Worm (Caenorhabditis elegans): Measurements from ENCODE around the gene rpl-43.

rpl-43 gene

ce11 chrII:14150031-14150430 is 5.1 kb upstream of the rpl-43 start, which contains the start of gene W03H9.1:
Gene W03H9.1 (minus strand): TSS chrII:14150131.
- TF ChIP-seq egl-5 (tag; optimal IDR thresholded peaks at IDR 0.05) (no peak), unc-62 (GFP tag; optimal IDR thresholded peaks at IDR 0.05) (no peak), daf-12 (tag; optimal IDR thresholded peaks at IDR 0.05) (no peak), ztf-4 (tag; optimal IDR thresholded peaks at IDR 0.05) (no peak), ama-1 (optimal IDR thresholded peaks at IDR 0.05) (no peak), tbx-2 (tag; optimal IDR thresholded peaks at IDR 0.05) (no peak), aly-2 (tag; optimal IDR thresholded peaks at IDR 0.05) (no peak), ceh-9 (tag; optimal IDR thresholded peaks at IDR 0.05) (no peak), eor-1 (tag; optimal IDR thresholded peaks at IDR 0.05) (no peak), snpc-4 (tag; optimal IDR thresholded peaks at IDR 0.05) (no peak), egl-27 (tag; optimal IDR thresholded peaks at IDR 0.05) (no peak), elt-3 (tag; optimal IDR thresholded peaks at IDR 0.05) (no peak), ztf-11 (tag; optimal IDR thresholded peaks at IDR 0.05) (no peak), lin-39 (tag; optimal IDR thresholded peaks at IDR 0.05) (no peak), R02D3.7 (tag; optimal IDR thresholded peaks at IDR 0.05) (no peak)

- TF ChIP-seq ceh-16 (tag; optimal IDR thresholded peaks at IDR 0.05) (no peak), mml-1 (tag; optimal IDR thresholded peaks at IDR 0.05) (no peak), elt-2 (tag; optimal IDR thresholded peaks at IDR 0.05) (no peak), jun-1 (tag; optimal IDR thresholded peaks at IDR 0.05) (no peak), nhr-23 (tag; optimal IDR thresholded peaks at IDR 0.05) (no peak)
Observed at ce11 chrII:14152274-14152673, 2.8 kb upstream of the rpl-43 start.

DNA sequence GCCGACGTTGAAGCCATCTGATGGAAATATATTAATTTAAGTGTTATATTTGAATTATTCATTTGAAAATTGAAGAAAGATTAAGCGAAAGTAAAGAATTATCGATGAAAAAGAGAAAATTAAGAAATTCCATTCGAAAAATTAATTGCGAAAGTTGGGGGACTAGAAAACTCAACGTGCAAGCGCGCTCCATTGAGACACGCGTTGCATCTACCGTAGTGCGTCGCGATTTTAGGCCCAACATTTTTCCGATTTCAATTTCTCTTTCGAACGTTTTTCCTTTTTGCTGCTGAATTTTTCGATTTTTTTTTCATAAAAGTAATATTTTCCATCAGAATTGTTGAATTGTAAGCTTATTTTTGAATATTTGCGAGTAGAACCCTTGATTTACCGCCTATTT is 737 bp upstream of the rpl-43 start, which contains the start of gene Y48B6A.1:
Gene Y48B6A.1, minus strand, starts transcription at position 17 of the 400 bp plus-strand sequence.
- TF ChIP-seq R02D3.7 (tag; optimal IDR thresholded peaks at IDR 0.05) (peak; percentile 82), tbx-2 (tag; optimal IDR thresholded peaks at IDR 0.05) (peak; percentile 55), ztf-11 (tag; optimal IDR thresholded peaks at IDR 0.05) (no peak), nhr-237 (tag; optimal IDR thresholded peaks at IDR 0.05) (no peak), egl-27 (tag; optimal IDR thresholded peaks at IDR 0.05) (no peak), jun-1 (tag; optimal IDR thresholded peaks at IDR 0.05) (peak; percentile 76), fos-1 (tag; optimal IDR thresholded peaks at IDR 0.05) (no peak), fkh-2 (tag; optimal IDR thresholded peaks at IDR 0.05) (no peak), ceh-16 (tag; optimal IDR thresholded peaks at IDR 0.05) (peak; percentile 15), lin-15B (tag; optimal IDR thresholded peaks at IDR 0.05) (peak; percentile 99), nhr-23 (tag; optimal IDR thresholded peaks at IDR 0.05) (peak; percentile 95), unc-62 (GFP tag; optimal IDR thresholded peaks at IDR 0.05) (no peak), eor-1 (tag; optimal IDR thresholded peaks at IDR 0.05) (no peak), unc-39 (tag; optimal IDR thresholded peaks at IDR 0.05) (no peak), aly-2 (tag; optimal IDR thresholded peaks at IDR 0.05) (no peak), ama-1 (optimal IDR thresholded peaks at IDR 0.05) (peak; percentile 88), nhr-67 (tag; optimal IDR thresholded peaks at IDR 0.05) (no peak), egl-5 (tag; optimal IDR thresholded peaks at IDR 0.05) (peak; percentile 90), ceh-82 (tag; optimal IDR thresholded peaks at IDR 0.05) (peak; percentile 50), nhr-28 (tag; optimal IDR thresholded peaks at IDR 0.05) (no peak), ztf-4 (tag; optimal IDR thresholded peaks at IDR 0.05) (no peak), elt-1 (tag; optimal IDR thresholded peaks at IDR 0.05) (peak; percentile 35), nfya-1 (tag; optimal IDR thresholded peaks at IDR 0.05; ENCODE audit: insufficient read depth) (peak; percentile 98), sea-2 (GFP tag; optimal IDR thresholded peaks at IDR 0.05) (no peak), elt-2 (tag; optimal IDR thresholded peaks at IDR 0.05) (peak; percentile 64), nhr-77 (tag; optimal IDR thresholded peaks at IDR 0.05) (peak; percentile 91), elt-3 (tag; optimal IDR thresholded peaks at IDR 0.05) (peak in 1 of 3 experiments; percentile 85), zag-1 (tag; optimal IDR thresholded peaks at IDR 0.05) (peak; percentile 18), nhr-11 (tag; optimal IDR thresholded peaks at IDR 0.05) (peak; percentile 84), daf-12 (tag; optimal IDR thresholded peaks at IDR 0.05) (no peak), lin-39 (tag; optimal IDR thresholded peaks at IDR 0.05) (peak; percentile 96), nhr-25 (tag; optimal IDR thresholded peaks at IDR 0.05) (peak; percentile 96), mdl-1 (tag; optimal IDR thresholded peaks at IDR 0.05) (peak; percentile 12), snpc-4 (tag; optimal IDR thresholded peaks at IDR 0.05) (peak; percentile 97), lsy-12 (tag; optimal IDR thresholded peaks at IDR 0.05) (peak; percentile 88), ceh-28 (tag; optimal IDR thresholded peaks at IDR 0.05) (peak; percentile 73), fkh-10 (GFP tag; optimal IDR thresholded peaks at IDR 0.05) (peak; percentile 77), ZK546.5 (tag; optimal IDR thresholded peaks at IDR 0.05) (peak; percentile 9), pha-4 (tag; optimal IDR thresholded peaks at IDR 0.05) (peak; percentile 99), nhr-43 (tag; optimal IDR thresholded peaks at IDR 0.05; ENCODE audit: poor library complexity, severe bottlenecking) (peak; percentile 95), ceh-9 (tag; optimal IDR thresholded peaks at IDR 0.05) (no peak), nhr-12 (tag; optimal IDR thresholded peaks at IDR 0.05) (no peak), pqm-1 (tag; optimal IDR thresholded peaks at IDR 0.05) (peak; percentile 82), nhr-76 (tag; optimal IDR thresholded peaks at IDR 0.05) (peak; percentile 53), mml-1 (tag; optimal IDR thresholded peaks at IDR 0.05) (no peak), skn-1 (tag; optimal IDR thresholded peaks at IDR 0.05) (peak; percentile 85), hmg-11 (tag; optimal IDR thresholded peaks at IDR 0.05) (peak; percentile 64)

Data from whole organism, L3 larva.